Worm (Caenorhabditis elegans) whole organism, L4 larva: ENCODE measurements around the gene inx-6.
A peak's percentile ranks its signal among the peaks of the same experiment; 100 is the strongest.

Source experiments
- T26A8.4 ChIP-seq: fragments of 200-800 bp; sonication (Bioruptor generic); IDR thresholded peaks from 2 replicates; pipeline ENCODE4 v1.3.6; 2022; ENCODE audit warnings: missing genetic modification characterization, missing compliant biosample characterization
- Y48G9A.11 ChIP-seq: fragments of 200-800 bp; sonication (Bioruptor generic); IDR thresholded peaks from 2 replicates; pipeline ENCODE4 v1.3.6; 2022; ENCODE audit warnings: missing genetic modification reagents, missing genetic modification characterization, missing compliant biosample characterization
- ZK546.5 ChIP-seq, 2 experiments: sonication (generic microtip); optimal IDR thresholded peaks; 2 replicates each; lab custom pipeline; 2017; ENCODE audit warnings: missing biosample characterization in 2 of 2, missing genetic modification characterization in 2 of 2
- ceh-44 ChIP-seq: fragments of 200-800 bp; sonication (Bioruptor generic); IDR thresholded peaks from 2 replicates; pipeline ENCODE4 v1.3.6; 2022; ENCODE audit warnings: missing genetic modification reagents, missing genetic modification characterization, missing compliant biosample characterization
- daf-16 ChIP-seq, 3 experiments: sonication (generic microtip); optimal IDR thresholded peaks; 2 replicates each; lab custom pipeline; 2016 to 2017; ENCODE audit warnings: missing genetic modification characterization in 3 of 3, missing genetic modification reagents in 3 of 3, mild to moderate bottlenecking in 2 of 3, missing compliant biosample characterization in 2 of 3, missing biosample characterization in 1 of 3, moderate library complexity in 1 of 3
- daf-19 ChIP-seq: fragments of 200-800 bp; sonication (Bioruptor generic); conservative IDR thresholded peaks from 2 replicates; pipeline ENCODE4 v1.3.6; 2022; ENCODE audit warnings: missing genetic modification characterization, missing compliant biosample characterization
- dmd-8 ChIP-seq: fragments of 200-800 bp; sonication (Bioruptor generic); IDR thresholded peaks from 2 replicates; pipeline ENCODE4 v1.3.6; 2022; ENCODE audit warnings: missing genetic modification characterization, missing compliant biosample characterization
- dve-1 ChIP-seq: sonication (generic microtip); optimal IDR thresholded peaks from 2 replicates; lab custom pipeline; 2017; ENCODE audit warnings: antibody characterized with exemption, mild to moderate bottlenecking, missing genetic modification characterization, missing compliant biosample characterization; ENCODE audit not compliant: insufficient read depth
- hif-1 ChIP-seq, 2 experiments: sonication (generic microtip); optimal IDR thresholded peaks; 2 replicates each; lab custom pipeline; 2016 to 2017; ENCODE audit warnings: missing compliant biosample characterization in 2 of 2, missing genetic modification characterization in 2 of 2, missing genetic modification reagents in 2 of 2, missing genotype in 2 of 2, mild to moderate bottlenecking in 1 of 2
- lin-13 ChIP-seq: fragments of 150-350 bp; optimal IDR thresholded peaks from 2 replicates; lab custom pipeline; 2014; ENCODE audit warnings: missing biosample characterization, missing genetic modification reagents, missing genetic modification characterization
- mes-2 ChIP-seq: sonication (generic microtip); optimal IDR thresholded peaks from 2 replicates; lab custom pipeline; 2016; ENCODE audit warnings: missing genotype, mild to moderate bottlenecking, missing genetic modification characterization, missing compliant biosample characterization; ENCODE audit not compliant: poor library complexity, severe bottlenecking
- nhr-102 ChIP-seq: sonication (generic microtip); optimal IDR thresholded peaks from 2 replicates; lab custom pipeline; 2016; ENCODE audit warnings: mild to moderate bottlenecking, missing genetic modification characterization, moderate library complexity, missing compliant biosample characterization
- nhr-25 ChIP-seq: sonication (generic microtip); optimal IDR thresholded peaks from 2 replicates; lab custom pipeline; 2017; ENCODE audit warnings: missing genetic modification characterization, mild to moderate bottlenecking, missing compliant biosample characterization, antibody characterized with exemption, moderate library complexity, borderline replicate concordance; ENCODE audit not compliant: insufficient read depth
- nhr-42 ChIP-seq: fragments of 200-800 bp; sonication (Bioruptor generic); IDR thresholded peaks from 2 replicates; pipeline ENCODE4 v1.3.6; 2022; ENCODE audit warnings: missing genetic modification characterization, missing compliant biosample characterization
- nhr-76 ChIP-seq: fragments of 150-350 bp; optimal IDR thresholded peaks from 2 replicates; lab custom pipeline; 2014; ENCODE audit warnings: missing biosample characterization, missing genetic modification characterization
- php-3 ChIP-seq: fragments of 200-800 bp; sonication (Bioruptor generic); IDR thresholded peaks from 2 replicates; pipeline ENCODE4 v1.3.6; 2022; ENCODE audit warnings: missing genetic modification reagents, missing genetic modification characterization, missing compliant biosample characterization
- snpc-1.2 ChIP-seq: fragments of 200-800 bp; sonication (Bioruptor generic); IDR thresholded peaks from 2 replicates; pipeline ENCODE4 v1.3.6; 2022; ENCODE audit warnings: missing genetic modification reagents, missing genetic modification characterization, missing compliant biosample characterization
- snpc-4 ChIP-seq: fragments of 150-350 bp; optimal IDR thresholded peaks from 2 replicates; lab custom pipeline; 2014; ENCODE audit warnings: missing biosample characterization, missing genetic modification characterization
- spr-1 ChIP-seq: sonication (generic microtip); optimal IDR thresholded peaks from 2 replicates; lab custom pipeline; 2016; ENCODE audit warnings: mild to moderate bottlenecking, missing genetic modification characterization, missing compliant biosample characterization

The inx-6 gene

DNA sequence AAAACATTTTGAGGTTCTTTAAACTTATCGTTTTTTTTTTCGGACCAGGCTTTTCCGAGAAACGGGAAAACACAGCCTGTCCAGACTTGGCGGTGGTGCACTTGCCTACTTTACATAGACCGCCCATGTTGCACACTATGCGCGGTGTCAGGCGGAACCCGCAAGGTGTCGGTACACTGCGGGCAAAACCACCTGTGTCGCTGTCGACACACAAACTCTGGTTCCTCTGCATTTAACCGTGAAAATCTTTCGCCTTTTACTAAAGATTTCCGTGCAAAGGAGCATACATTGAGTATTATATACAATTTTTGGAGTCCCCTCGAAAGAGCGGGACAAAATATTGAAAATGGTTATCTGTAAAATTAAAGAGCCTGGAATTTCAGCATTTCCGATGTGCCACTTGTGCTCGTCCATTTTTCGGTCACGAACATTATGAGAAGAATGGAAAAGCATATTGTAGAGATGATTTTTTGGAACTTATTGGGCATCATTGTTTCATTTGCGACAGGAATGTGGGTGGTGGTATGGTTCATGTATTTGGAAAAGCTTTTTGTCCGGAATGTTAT, 49.1 kb downstream of the inx-6 start:
- TF ChIP-seq ceh-44 (GFP tag; lab: Robert Waterston, UW) (0 out of 2 replicates have a peak, but pooled peaks have one; percentile 31), daf-16 (GFP tag; optimal IDR thresholded peaks at IDR 0.05; lab: Kevin White, UChicago) (no peak), daf-16 (tag; optimal IDR thresholded peaks at IDR 0.05; lab: Kevin White, UChicago) (peak; percentile 6), lin-13 (GFP tag; lab: Kevin White, UChicago) (peak; percentile 15), dve-1 (tag; lab: Kevin White, UChicago) (peak; percentile 14), nhr-42 (GFP tag; lab: Robert Waterston, UW) (0 out of 2 replicates have a peak, but pooled peaks have one; percentile 13), snpc-1.2 (peak; percentile 91), Y48G9A.11 (peak; percentile 77), snpc-4 (peak; percentile 50), nhr-102 (tag; lab: Kevin White, UChicago) (peak; percentile 4), hif-1 (tag; optimal IDR thresholded peaks at IDR 0.05; lab: Kevin White, UChicago) (no peak), dmd-8 (no peak), nhr-76 (no peak), T26A8.4 (GFP tag; lab: Robert Waterston, UW) (peak; percentile 61), spr-1 (tag; lab: Kevin White, UChicago) (no peak), php-3 (peak; percentile 55; the same call in 1 of the 2 replicates)
- TF ChIP-seq, all 104 proteins: peak for 11

DNA sequence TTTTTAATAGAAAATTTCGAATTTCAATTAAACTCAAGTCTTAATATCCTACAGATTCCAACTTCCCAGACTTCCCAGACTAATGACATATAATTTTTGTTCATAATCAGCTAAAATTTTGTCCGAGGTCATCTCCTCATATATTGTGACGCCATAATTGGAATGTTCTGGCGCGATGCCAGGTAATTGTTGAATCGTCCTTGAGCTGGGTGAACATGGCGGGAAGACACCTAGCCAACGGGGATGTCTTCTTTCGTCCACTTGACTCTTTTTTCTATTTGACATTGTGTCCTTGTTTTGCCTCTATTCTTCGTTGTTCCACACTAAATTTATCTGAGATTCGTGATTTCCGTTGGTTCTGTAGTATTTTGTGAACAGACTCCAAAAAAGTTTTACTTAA, 50.4 kb downstream of the inx-6 start:
- TF ChIP-seq nhr-25 (tag; lab: Kevin White, UChicago) (peak; percentile 8), mes-2 (tag; lab: Kevin White, UChicago) (peak; percentile 22), daf-19 (GFP tag; lab: Robert Waterston, UW) (no peak), ZK546.5 (tag; optimal IDR thresholded peaks at IDR 0.05; lab: Kevin White, UChicago) (no peak)
